Fruit fly (Drosophila melanogaster) whole organism, prepupa: ENCODE data around the gene CG3630.

Experiments used
- Blimp-1 ChIP-seq: fragments of 200-800 bp; sonication (Bioruptor generic); optimal IDR thresholded peaks from 3 replicates; lab custom pipeline; 2017; ENCODE audit warnings: missing biosample characterization, missing genetic modification characterization, mild to moderate bottlenecking, moderate library complexity, missing genetic modification reagents
- CG10631 ChIP-seq: fragments of 200-800 bp; sonication (Bioruptor generic); optimal IDR thresholded peaks from 2 replicates; lab custom pipeline; 2016; ENCODE audit warnings: missing biosample characterization, missing genetic modification characterization
- CG10669 ChIP-seq: fragments of 200-800 bp; sonication (Bioruptor generic); optimal IDR thresholded peaks from 3 replicates; lab custom pipeline; 2018; ENCODE audit warnings: missing biosample characterization, mild to moderate bottlenecking, missing genetic modification characterization, moderate library complexity
- CG11294 ChIP-seq: fragments of 200-800 bp; sonication (Bioruptor generic); IDR thresholded peaks from 2 replicates; pipeline ENCODE4 v1.3.6; 2022; ENCODE audit warnings: missing biosample characterization, missing genetic modification characterization
- CG15336 ChIP-seq: fragments of 200-800 bp; sonication (Bioruptor generic); IDR thresholded peaks from 2 replicates; pipeline ENCODE4 v1.3.6; 2022; ENCODE audit warnings: missing biosample characterization, missing genetic modification characterization
- CG16779 ChIP-seq: fragments of 200-800 bp; sonication (Bioruptor generic); optimal IDR thresholded peaks from 3 replicates; lab custom pipeline; 2017; ENCODE audit warnings: missing biosample characterization, mild to moderate bottlenecking, missing genetic modification characterization
- CG3032 ChIP-seq: fragments of 200-800 bp; optimal IDR thresholded peaks from 2 replicates; lab custom pipeline; 2019; ENCODE audit warnings: missing biosample characterization, mild to moderate bottlenecking, missing genetic modification characterization, moderate library complexity
- CG32006 ChIP-seq: fragments of 200-800 bp; sonication (Bioruptor generic); optimal IDR thresholded peaks from 3 replicates; lab custom pipeline; 2017; ENCODE audit warnings: missing biosample characterization, mild to moderate bottlenecking, missing genetic modification characterization
- CG34406 ChIP-seq: fragments of 200-800 bp; sonication (Bioruptor generic); optimal IDR thresholded peaks from 3 replicates; lab custom pipeline; 2016; ENCODE audit warnings: missing biosample characterization, missing genetic modification characterization
- CG3919 ChIP-seq: fragments of 200-800 bp; sonication (Bioruptor generic); optimal IDR thresholded peaks from 3 replicates; lab custom pipeline; 2016; ENCODE audit warnings: missing biosample characterization, missing genetic modification characterization
- CG4318 ChIP-seq: fragments of 200-800 bp; sonication (Bioruptor generic); optimal IDR thresholded peaks from 3 replicates; lab custom pipeline; 2017; ENCODE audit warnings: missing biosample characterization, mild to moderate bottlenecking, missing genetic modification characterization
- CG6163 ChIP-seq: fragments of 200-800 bp; sonication (Bioruptor generic); IDR thresholded peaks from 3 replicates; pipeline ENCODE4 v1.3.6; 2022; ENCODE audit warnings: missing biosample characterization, missing genetic modification characterization
- CG6276 ChIP-seq: fragments of 200-800 bp; sonication (Bioruptor generic); optimal IDR thresholded peaks from 2 replicates; lab custom pipeline; 2017; ENCODE audit warnings: missing biosample characterization, mild to moderate bottlenecking, missing genetic modification characterization
- CG6808 ChIP-seq: fragments of 200-800 bp; sonication (Bioruptor generic); optimal IDR thresholded peaks from 3 replicates; lab custom pipeline; 2017; ENCODE audit warnings: missing biosample characterization, missing genetic modification characterization, mild to moderate bottlenecking, moderate library complexity, missing genetic modification reagents
- CG7368 ChIP-seq: fragments of 200-800 bp; sonication (Bioruptor generic); optimal IDR thresholded peaks from 3 replicates; lab custom pipeline; 2016; ENCODE audit warnings: missing biosample characterization, missing genetic modification characterization
- CG8119 ChIP-seq: fragments of 200-800 bp; sonication (Bioruptor generic); IDR thresholded peaks from 3 replicates; pipeline ENCODE4 v1.3.6; 2022; ENCODE audit warnings: missing biosample characterization, missing genetic modification characterization
- CG8319 ChIP-seq: fragments of 200-800 bp; sonication (Bioruptor generic); optimal IDR thresholded peaks from 3 replicates; lab custom pipeline; 2016; ENCODE audit warnings: missing biosample characterization, missing genetic modification characterization
- Eip75B ChIP-seq: fragments of 200-800 bp; sonication (Bioruptor generic); optimal IDR thresholded peaks from 3 replicates; lab custom pipeline; 2016; ENCODE audit warnings: missing biosample characterization, missing genetic modification characterization
- Eip78C ChIP-seq: fragments of 200-800 bp; sonication (Bioruptor generic); peaks from one replicate; lab custom pipeline; 2016; ENCODE audit warnings: missing biosample characterization, missing genetic modification characterization
- Eip93F ChIP-seq: fragments of 200-800 bp; sonication (Bioruptor generic); optimal IDR thresholded peaks from 2 replicates; lab custom pipeline; 2016; ENCODE audit warnings: missing biosample characterization, mild to moderate bottlenecking, missing genetic modification characterization
- Ets96B ChIP-seq: fragments of 200-800 bp; optimal IDR thresholded peaks from 2 replicates; lab custom pipeline; 2019; ENCODE audit warnings: missing biosample characterization, mild to moderate bottlenecking, missing genetic modification characterization, moderate library complexity
- Hr4 ChIP-seq: fragments of 200-800 bp; sonication (Bioruptor generic); optimal IDR thresholded peaks from 3 replicates; lab custom pipeline; 2016; ENCODE audit warnings: missing biosample characterization, missing genetic modification characterization
- Lpt ChIP-seq: fragments of 200-800 bp; sonication (Bioruptor generic); optimal IDR thresholded peaks from 3 replicates; lab custom pipeline; 2016; ENCODE audit warnings: missing biosample characterization, missing genetic modification characterization
- Met ChIP-seq: fragments of 200-800 bp; sonication (Bioruptor generic); optimal IDR thresholded peaks from 3 replicates; lab custom pipeline; 2016; ENCODE audit warnings: missing biosample characterization, missing genetic modification characterization
- OdsH ChIP-seq: fragments of 200-800 bp; sonication (Bioruptor generic); optimal IDR thresholded peaks from 3 replicates; lab custom pipeline; 2016; ENCODE audit warnings: missing biosample characterization, missing genetic modification characterization
- Sox102F ChIP-seq: fragments of 200-800 bp; sonication (Bioruptor generic); optimal IDR thresholded peaks from 2 replicates; lab custom pipeline; 2016; ENCODE audit warnings: missing biosample characterization, mild to moderate bottlenecking, missing genetic modification characterization
- Sox14 ChIP-seq: fragments of 200-800 bp; sonication (Bioruptor generic); optimal IDR thresholded peaks from 3 replicates; lab custom pipeline; 2016; ENCODE audit warnings: missing biosample characterization, missing genetic modification characterization
- achi ChIP-seq: fragments of 200-800 bp; sonication (Bioruptor generic); optimal IDR thresholded peaks from 3 replicates; lab custom pipeline; 2016; ENCODE audit warnings: missing biosample characterization, missing genetic modification characterization
- acj6 ChIP-seq: fragments of 200-800 bp; sonication (Bioruptor generic); optimal IDR thresholded peaks from 3 replicates; lab custom pipeline; 2016; ENCODE audit warnings: missing biosample characterization, missing genetic modification characterization
- dsx ChIP-seq: fragments of 200-800 bp; optimal IDR thresholded peaks from 3 replicates; lab custom pipeline; 2019; ENCODE audit warnings: missing biosample characterization, mild to moderate bottlenecking, missing genetic modification characterization, moderate library complexity; ENCODE audit not compliant: poor library complexity, severe bottlenecking
- eg ChIP-seq: fragments of 200-800 bp; sonication (Bioruptor generic); IDR thresholded peaks from 3 replicates; pipeline ENCODE4 v1.3.6; 2022; ENCODE audit warnings: missing biosample characterization, missing genetic modification characterization
- esn ChIP-seq: fragments of 200-800 bp; sonication (Bioruptor generic); optimal IDR thresholded peaks from 2 replicates; lab custom pipeline; 2016; ENCODE audit warnings: missing biosample characterization, mild to moderate bottlenecking, missing genetic modification characterization, moderate library complexity
- fd59A ChIP-seq: fragments of 200-800 bp; sonication (Bioruptor generic); optimal IDR thresholded peaks from 2 replicates; lab custom pipeline; 2017; ENCODE audit warnings: missing biosample characterization, mild to moderate bottlenecking, missing genetic modification characterization, missing genetic modification reagents
- lz ChIP-seq: fragments of 200-800 bp; sonication (Bioruptor generic); optimal IDR thresholded peaks from 3 replicates; lab custom pipeline; 2016; ENCODE audit warnings: missing biosample characterization, missing genetic modification characterization
- net ChIP-seq: fragments of 200-800 bp; sonication (Bioruptor generic); optimal IDR thresholded peaks from 3 replicates; lab custom pipeline; 2016; ENCODE audit warnings: missing biosample characterization, missing genetic modification characterization
- salr ChIP-seq, 2 experiments: fragments of 200-800 bp; sonication (Bioruptor generic); optimal IDR thresholded peaks; 3 replicates each; lab custom pipeline; 2016 to 2018; ENCODE audit warnings: missing biosample characterization in 2 of 2, missing genetic modification characterization in 2 of 2, mild to moderate bottlenecking in 1 of 2
- svp ChIP-seq: fragments of 200-800 bp; sonication (Bioruptor generic); peaks from one replicate; lab custom pipeline; 2016; ENCODE audit warnings: missing biosample characterization, missing genetic modification characterization
- topi ChIP-seq: fragments of 200-800 bp; sonication (Bioruptor generic); optimal IDR thresholded peaks from 3 replicates; lab custom pipeline; 2016; ENCODE audit warnings: missing biosample characterization, missing genetic modification characterization
- vri ChIP-seq: fragments of 200-800 bp; sonication (Bioruptor generic); optimal IDR thresholded peaks from 3 replicates; lab custom pipeline; 2016; ENCODE audit warnings: missing biosample characterization, mild to moderate bottlenecking, missing genetic modification characterization

The CG3630 gene

DNA sequence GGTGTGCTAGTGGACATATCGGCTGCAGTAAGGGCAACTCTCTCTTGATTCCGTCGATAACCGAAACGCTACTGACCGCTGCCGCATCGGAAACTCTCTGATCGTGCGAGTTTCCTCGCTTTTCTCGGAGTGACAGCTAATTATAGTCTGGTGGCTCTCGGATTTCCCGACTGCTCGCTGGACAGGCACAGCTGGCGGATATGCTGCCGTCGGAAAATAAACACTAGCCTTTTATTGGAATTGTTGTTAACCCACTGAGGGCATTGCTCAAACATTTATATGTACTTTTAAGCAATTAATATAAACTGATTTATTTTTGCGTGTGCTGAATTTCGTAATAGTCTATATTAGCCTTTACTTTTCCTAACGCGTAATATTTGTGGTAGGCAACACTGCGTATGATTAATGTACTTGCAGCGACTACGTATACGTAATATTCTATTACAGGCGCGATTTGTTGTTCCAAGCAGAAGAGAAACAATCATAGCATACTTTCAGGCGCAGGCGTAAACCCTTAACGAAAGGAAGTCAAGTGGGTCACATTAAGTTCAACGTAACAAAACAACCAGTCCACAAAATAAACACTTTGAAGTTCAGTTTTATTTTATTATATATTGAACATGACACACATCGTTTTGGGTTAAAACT lies 51.9 kb downstream of the CG3630 start, which contains the start of gene SmydA-8:
Gene SmydA-8, minus strand, starts transcription at position 51 of the 648 bp plus-strand sequence.
- TF ChIP-seq Blimp-1 (GFP tag; lab: Kevin White, UChicago) (no peak), Sox102F (GFP tag; lab: Kevin White, UChicago) (no peak), CG10669 (GFP tag; lab: Kevin White, UChicago) (no peak), vri (no peak), eg (GFP tag; lab: Robert Waterston, UW) (no peak), CG11294 (GFP tag; lab: Robert Waterston, UW) (no peak), Sox14 (GFP tag; lab: Kevin White, UChicago) (no peak), lz (GFP tag; lab: Kevin White, UChicago) (no peak), Eip75B (GFP tag; lab: Kevin White, UChicago) (peak; percentile 31), Eip78C (GFP tag; lab: Kevin White, UChicago) (peak; percentile 55), svp (GFP tag; lab: Kevin White, UChicago) (peak; percentile 80), CG7368 (GFP tag; lab: Kevin White, UChicago) (no peak), dsx (GFP tag; lab: Kevin White, UChicago) (no peak), achi (GFP tag; lab: Kevin White, UChicago) (no peak)

DNA sequence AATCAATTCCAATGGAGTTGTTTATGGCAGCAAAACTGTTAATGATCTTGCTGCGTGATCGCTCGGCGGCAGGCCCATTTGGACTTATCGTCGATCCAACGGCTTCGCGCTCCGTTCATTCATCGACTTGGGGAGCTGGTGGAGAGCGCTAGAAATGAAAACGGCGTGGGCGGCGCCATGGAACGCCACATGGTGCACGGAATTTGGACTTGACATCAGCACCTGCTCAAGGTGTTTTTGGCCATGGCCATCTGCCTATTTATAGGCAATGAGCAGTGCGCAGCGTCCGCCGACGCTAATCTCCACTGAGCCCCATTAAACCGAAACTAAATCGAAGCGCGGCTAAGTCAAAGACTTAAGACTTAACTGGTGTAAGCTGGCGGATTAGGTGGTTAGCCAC lies 56.5 kb downstream of the CG3630 start:
- TF ChIP-seq CG16779 (tag; lab: Kevin White, UChicago), result no peak
- TF ChIP-seq CG8319 (GFP tag; lab: Kevin White, UChicago), result no peak
- TF ChIP-seq fd59A, result no peak

DNA sequence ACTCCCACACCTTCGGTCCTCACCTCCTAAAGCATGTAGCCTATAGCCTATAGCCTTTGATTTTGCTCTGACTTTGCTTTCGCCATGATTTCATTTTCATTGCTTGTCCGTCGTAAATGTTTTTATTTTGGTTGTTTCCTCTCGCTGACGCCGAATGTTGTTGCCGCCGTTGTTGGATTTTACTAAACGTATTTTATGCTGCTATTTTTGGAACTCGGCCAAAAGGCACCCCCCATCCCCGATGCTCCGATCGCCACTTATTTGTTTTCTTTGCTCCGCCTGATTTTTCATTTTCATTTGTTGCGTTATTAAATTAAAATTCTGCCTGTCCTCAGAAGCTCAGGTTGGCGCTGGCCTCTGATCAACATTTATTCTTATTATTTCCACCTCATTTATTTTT lies 57.2 kb downstream of the CG3630 start:
- TF ChIP-seq Eip93F, result no peak
- TF ChIP-seq net, result peak; percentile 23
- TF ChIP-seq, all 60 proteins: peak for 1

DNA sequence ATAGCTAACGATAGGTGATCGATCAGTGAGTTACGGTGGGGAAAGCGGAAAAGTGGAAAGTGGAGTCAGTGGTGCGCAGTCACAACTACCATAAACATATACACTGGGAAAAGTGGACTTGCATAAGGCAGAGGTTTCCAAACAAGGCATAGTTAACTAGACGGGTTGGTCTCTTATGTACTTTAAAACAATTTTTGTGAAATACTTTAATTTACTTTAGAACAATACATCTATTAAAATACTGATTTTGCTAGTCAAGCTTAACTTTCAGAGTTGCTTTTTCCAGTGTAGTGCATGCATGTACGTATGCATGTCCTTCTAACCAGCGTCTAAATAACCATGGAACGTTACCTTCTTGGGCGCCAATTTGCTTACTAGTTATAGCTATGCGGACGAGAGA lies 57.9 kb downstream of the CG3630 start:
- TF ChIP-seq svp (GFP tag; lab: Kevin White, UChicago) (peak; percentile 66), CG16779 (tag; lab: Kevin White, UChicago) (no peak), CG6276 (GFP tag; lab: Kevin White, UChicago) (peak; percentile 15), Lpt (peak; percentile 20), topi (GFP tag; lab: Kevin White, UChicago) (no peak), CG32006 (GFP tag; lab: Kevin White, UChicago) (peak; percentile 76), CG10631 (GFP tag; lab: Kevin White, UChicago) (peak; percentile 9), Hr4 (GFP tag; lab: Kevin White, UChicago) (peak; percentile 74), esn (peak; percentile 15), CG8319 (GFP tag; lab: Kevin White, UChicago) (no peak), CG3032 (peak; percentile 12), CG10669 (GFP tag; lab: Kevin White, UChicago) (peak; percentile 5), acj6 (GFP tag; lab: Kevin White, UChicago) (peak; percentile 16), Met (GFP tag; lab: Kevin White, UChicago) (no peak), CG3919 (GFP tag; lab: Kevin White, UChicago) (peak; percentile 38), salr (GFP tag; optimal IDR thresholded peaks at IDR 0.05; lab: Kevin White, UChicago) (peak in 1 of 2 experiments; percentile 2), dsx (GFP tag; lab: Kevin White, UChicago) (no peak), eg (GFP tag; lab: Robert Waterston, UW) (peak; percentile 54; the same call in 2 of the 3 replicates), Eip78C (GFP tag; lab: Kevin White, UChicago) (peak; percentile 75), CG6163 (peak; percentile 58; the same call in 2 of the 3 replicates), CG15336 (GFP tag; lab: Robert Waterston, UW) (peak; percentile 57), OdsH (GFP tag; lab: Kevin White, UChicago) (peak; percentile 43), CG34406 (GFP tag; lab: Kevin White, UChicago) (no peak), Ets96B (tag; lab: Kevin White, UChicago) (peak; percentile 5), vri (no peak), achi (GFP tag; lab: Kevin White, UChicago) (peak; percentile 23), Sox14 (GFP tag; lab: Kevin White, UChicago) (peak; percentile 3), CG4318 (GFP tag; lab: Kevin White, UChicago) (peak; percentile 55), CG8119 (peak; percentile 45; the same call in 2 of the 3 replicates), CG6808 (GFP tag; lab: Kevin White, UChicago) (peak; percentile 6)
